Worm (Caenorhabditis elegans): ENCODE results near the gene F56C3.1.

The F56C3.1 gene

DNA sequence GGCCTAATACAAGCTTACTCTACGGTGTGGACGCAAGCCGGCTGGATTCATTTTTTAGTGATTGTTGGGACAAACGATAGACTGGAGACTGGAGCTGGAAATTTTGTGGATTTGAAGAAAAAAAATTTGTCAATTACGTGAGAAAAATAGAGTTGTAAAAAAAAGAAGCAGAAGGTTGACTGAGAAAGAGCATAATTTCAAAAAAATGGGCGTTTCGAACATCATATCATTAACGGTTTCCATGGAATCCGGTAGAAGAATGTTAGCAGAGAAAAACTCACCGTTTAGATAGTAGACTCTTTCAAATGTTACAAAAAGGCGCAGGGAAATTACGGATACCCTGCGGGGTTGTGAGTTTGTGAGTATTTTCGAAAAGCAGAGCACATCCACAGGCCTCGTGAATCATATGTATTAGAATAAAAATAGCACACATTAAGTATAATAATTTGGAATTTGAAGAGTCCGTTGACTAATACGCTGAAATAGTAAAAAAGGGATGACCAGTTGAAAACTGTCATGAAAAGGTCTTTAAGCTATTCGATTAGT, 16.3 kb upstream of the F56C3.1 start, which contains the start of gene F56C3.7:
TSS of gene F56C3.7 (minus strand) at position 51 of the 546 bp plus-strand sequence.
- no peak for TF ChIP-seq fkh-2 (tag; optimal IDR thresholded peaks at IDR 0.05)
- no peak for TF ChIP-seq nhr-67 (tag; optimal IDR thresholded peaks at IDR 0.05)
- TF ChIP-seq elt-2 (tag; optimal IDR thresholded peaks at IDR 0.05), result peak; percentile 9
- peak; percentile 2 for TF ChIP-seq tbx-2 (tag; optimal IDR thresholded peaks at IDR 0.05)
- no peak for TF ChIP-seq ceh-16 (tag; optimal IDR thresholded peaks at IDR 0.05)
- peak; percentile 10 for TF ChIP-seq ceh-28 (tag; optimal IDR thresholded peaks at IDR 0.05)

DNA sequence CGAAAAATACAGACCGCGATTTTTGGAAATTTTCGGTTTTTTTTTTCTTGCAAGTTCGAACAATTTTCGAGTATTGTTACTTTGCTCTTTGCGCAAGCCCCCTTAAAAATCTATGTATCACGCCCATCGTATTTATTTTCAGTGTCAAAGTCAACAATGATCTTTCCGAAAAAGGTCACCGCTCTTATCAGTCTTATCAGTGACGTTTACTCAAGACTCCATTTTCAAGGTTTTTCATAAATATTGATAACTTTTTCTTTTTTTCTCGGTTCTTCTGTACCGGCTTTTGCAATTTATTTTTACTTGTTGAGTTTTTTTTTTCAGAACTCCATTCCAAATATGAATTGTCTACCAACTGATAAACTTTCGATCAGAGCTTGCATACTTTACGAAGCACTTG, 15.4 kb upstream of the F56C3.1 start, which contains the start of gene fbxa-190:
TSS of gene fbxa-190 (plus strand) at position 325 of the 400 bp plus-strand sequence.
- TF ChIP-seq elt-2 (tag; optimal IDR thresholded peaks at IDR 0.05), result peak; percentile 67
- peak; percentile 77 for TF ChIP-seq pqm-1 (tag; optimal IDR thresholded peaks at IDR 0.05)
- TF ChIP-seq ceh-28 (tag; optimal IDR thresholded peaks at IDR 0.05), result no peak
- TF ChIP-seq pha-4 (tag; optimal IDR thresholded peaks at IDR 0.05), result peak; percentile 41

DNA sequence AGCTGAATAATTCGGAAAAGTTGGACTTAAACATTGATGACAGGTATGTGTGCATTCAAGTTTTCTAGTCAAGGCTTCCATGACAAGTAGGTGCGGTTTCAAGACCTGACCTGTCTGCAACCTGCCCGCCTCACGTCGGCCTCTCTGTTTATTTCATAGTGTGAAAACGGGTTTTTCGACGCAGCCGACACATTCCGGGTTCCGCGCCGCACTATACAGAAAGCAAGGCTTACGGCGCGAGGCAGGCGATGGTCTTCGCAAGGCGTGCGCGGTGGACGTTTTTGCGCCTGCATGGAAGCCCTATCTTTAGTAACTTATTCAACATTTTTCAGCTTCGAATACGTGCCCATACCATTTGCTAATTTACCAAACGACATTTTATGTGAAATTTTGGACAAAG, 14.7 kb upstream of the F56C3.1 start:
- no peak for TF ChIP-seq pqm-1 (tag; optimal IDR thresholded peaks at IDR 0.05)
- no peak for TF ChIP-seq lin-39 (tag; optimal IDR thresholded peaks at IDR 0.05)
- no peak for TF ChIP-seq nhr-43 (tag; optimal IDR thresholded peaks at IDR 0.05; ENCODE audit: poor library complexity, severe bottlenecking)
- TF ChIP-seq jun-1 (tag; optimal IDR thresholded peaks at IDR 0.05), result no peak
- no peak for TF ChIP-seq pha-4 (tag; optimal IDR thresholded peaks at IDR 0.05)
- TF ChIP-seq mml-1 (tag; optimal IDR thresholded peaks at IDR 0.05), result no peak
- TF ChIP-seq ZK546.5 (tag; optimal IDR thresholded peaks at IDR 0.05), result no peak
- TF ChIP-seq aly-2 (tag; optimal IDR thresholded peaks at IDR 0.05), result no peak
- TF ChIP-seq nhr-76 (tag; optimal IDR thresholded peaks at IDR 0.05), result no peak
- no peak for TF ChIP-seq eor-1 (tag; optimal IDR thresholded peaks at IDR 0.05)
- TF ChIP-seq ztf-4 (tag; optimal IDR thresholded peaks at IDR 0.05), result no peak
- no peak for TF ChIP-seq ceh-82 (tag; optimal IDR thresholded peaks at IDR 0.05)
- TF ChIP-seq lin-15B (tag; optimal IDR thresholded peaks at IDR 0.05), result no peak
- no peak for TF ChIP-seq sea-2 (GFP tag; optimal IDR thresholded peaks at IDR 0.05)
- no peak for TF ChIP-seq R02D3.7 (tag; optimal IDR thresholded peaks at IDR 0.05)
- no peak for TF ChIP-seq nhr-77 (tag; optimal IDR thresholded peaks at IDR 0.05)
- no peak for TF ChIP-seq egl-27 (tag; optimal IDR thresholded peaks at IDR 0.05)
- no peak for TF ChIP-seq nhr-28 (tag; optimal IDR thresholded peaks at IDR 0.05)

DNA sequence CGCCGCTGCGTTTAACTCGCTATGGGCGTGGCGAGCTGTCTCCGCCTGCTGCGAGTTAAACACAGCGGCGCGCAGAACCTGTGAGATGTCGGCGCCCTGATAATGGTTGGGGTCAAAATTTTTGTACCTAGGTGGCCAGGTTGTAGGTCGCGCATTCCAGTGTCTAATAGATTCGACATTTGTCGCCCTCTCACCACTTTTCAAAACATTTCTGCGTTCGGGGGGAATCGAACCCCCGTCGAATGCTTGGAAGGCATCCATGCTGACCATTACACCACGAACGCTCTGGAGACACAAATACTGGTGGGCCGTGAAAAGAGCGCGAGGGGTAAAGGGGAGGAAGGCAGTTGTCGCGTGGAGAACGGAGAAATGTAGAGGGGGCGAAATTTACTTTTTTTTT, 7.7 kb upstream of the F56C3.1 start:
- peak; percentile 53 for TF ChIP-seq nhr-25 (tag; optimal IDR thresholded peaks at IDR 0.05)
- TF ChIP-seq ceh-28 (tag; optimal IDR thresholded peaks at IDR 0.05), result peak; percentile 29
- no peak for TF ChIP-seq nhr-12 (tag; optimal IDR thresholded peaks at IDR 0.05)
- peak; percentile 76 for TF ChIP-seq nhr-43 (tag; optimal IDR thresholded peaks at IDR 0.05; ENCODE audit: poor library complexity, severe bottlenecking)
- TF ChIP-seq lsy-12 (tag; optimal IDR thresholded peaks at IDR 0.05), result peak; percentile 2
- TF ChIP-seq mml-1 (tag; optimal IDR thresholded peaks at IDR 0.05), result no peak
- peak; percentile 16 for TF ChIP-seq nhr-77 (tag; optimal IDR thresholded peaks at IDR 0.05)
- peak; percentile 32 for TF ChIP-seq elt-2 (tag; optimal IDR thresholded peaks at IDR 0.05)
- TF ChIP-seq hmg-11 (tag; optimal IDR thresholded peaks at IDR 0.05), result peak; percentile 90
- TF ChIP-seq snpc-4 (tag; optimal IDR thresholded peaks at IDR 0.05), result no peak
- peak; percentile 81 for TF ChIP-seq tbx-2 (tag; optimal IDR thresholded peaks at IDR 0.05)
- TF ChIP-seq egl-5 (tag; optimal IDR thresholded peaks at IDR 0.05), result peak; percentile 48
- TF ChIP-seq nhr-23 (tag; optimal IDR thresholded peaks at IDR 0.05), result peak; percentile 47
- TF ChIP-seq pha-4 (tag; optimal IDR thresholded peaks at IDR 0.05), result peak; percentile 53
- TF ChIP-seq nfya-1 (tag; optimal IDR thresholded peaks at IDR 0.05; ENCODE audit: insufficient read depth), result peak; percentile 34
- TF ChIP-seq jun-1 (tag; optimal IDR thresholded peaks at IDR 0.05), result peak; percentile 44
- no peak for TF ChIP-seq lin-15B (tag; optimal IDR thresholded peaks at IDR 0.05)

DNA sequence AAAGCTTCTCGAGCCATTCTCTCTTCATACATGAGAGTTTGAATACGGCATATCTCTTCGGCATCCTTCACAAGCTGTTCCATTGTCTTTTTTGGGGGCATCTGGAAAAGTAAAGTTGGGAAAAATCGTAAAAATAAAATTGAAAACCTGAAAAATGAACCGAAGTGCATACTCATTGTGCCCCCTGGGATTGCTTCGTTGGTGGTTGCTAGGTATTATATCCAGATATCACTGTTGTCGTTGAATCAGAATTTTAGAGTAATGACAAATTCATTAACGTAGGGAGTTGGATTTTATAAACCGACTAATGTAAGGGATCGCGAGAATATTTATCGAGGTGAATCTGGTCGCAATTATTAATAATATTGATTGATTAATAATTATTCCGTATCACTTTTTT, 5.6 kb upstream of the F56C3.1 start, which contains the start of gene F56C3.10:
TSS of gene F56C3.10 (minus strand) at position 101 of the 400 bp plus-strand sequence.
- TF ChIP-seq daf-12 (tag; optimal IDR thresholded peaks at IDR 0.05), result no peak
- no peak for TF ChIP-seq ztf-11 (tag; optimal IDR thresholded peaks at IDR 0.05)
- no peak for TF ChIP-seq lsy-12 (tag; optimal IDR thresholded peaks at IDR 0.05)
- no peak for TF ChIP-seq nhr-25 (tag; optimal IDR thresholded peaks at IDR 0.05)
- no peak for TF ChIP-seq eor-1 (tag; optimal IDR thresholded peaks at IDR 0.05)
- TF ChIP-seq nhr-237 (tag; optimal IDR thresholded peaks at IDR 0.05), result no peak
- no peak for TF ChIP-seq ceh-28 (tag; optimal IDR thresholded peaks at IDR 0.05)
- TF ChIP-seq aly-2 (tag; optimal IDR thresholded peaks at IDR 0.05), result no peak
- no peak for TF ChIP-seq pqm-1 (tag; optimal IDR thresholded peaks at IDR 0.05)
